Fruit fly (Drosophila melanogaster): ENCODE data around the gene Fum4.

The Fum4 gene

DNA sequence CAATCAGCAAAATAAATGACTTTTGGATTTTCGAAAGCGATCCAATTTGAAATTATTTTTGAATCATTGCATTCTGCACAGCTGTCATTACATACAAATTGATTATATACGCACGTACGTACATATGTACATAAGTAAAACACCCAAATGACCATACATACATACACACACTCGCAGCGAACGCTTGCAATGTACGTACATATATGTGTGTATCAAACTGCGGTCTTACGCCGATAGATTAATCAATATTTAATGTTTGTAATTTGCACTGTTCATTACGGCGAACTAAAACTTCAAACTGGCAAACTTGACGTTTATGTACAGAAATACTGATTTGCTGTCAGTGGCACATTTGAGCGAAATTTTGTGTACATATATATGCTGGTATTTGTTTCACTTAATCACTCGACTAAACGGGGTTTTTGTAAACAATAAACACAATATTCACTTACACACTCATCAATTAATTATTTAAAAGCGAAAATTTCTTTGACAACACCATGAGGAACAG lies 35.0 kb upstream of the Fum4 start:
- peak; percentile 16 for TF ChIP-seq lbe (GFP tag; optimal IDR thresholded peaks at IDR 0.05)
- peak; percentile 10 for TF ChIP-seq CG34376 (GFP tag; optimal IDR thresholded peaks at IDR 0.05)
- peak; percentile 67 for TF ChIP-seq MESR4 (GFP tag; optimal IDR thresholded peaks at IDR 0.05)
- 0 out of 2 replicates have a peak, but pooled peaks have one; percentile 25 for TF ChIP-seq CG32767 (GFP tag; IDR thresholded peaks at IDR 0.05)
- no peak for TF ChIP-seq wor (GFP tag; IDR thresholded peaks at IDR 0.05)
- peak in 1 of 2 experiments; percentile 81 for TF ChIP-seq eve (GFP tag; optimal IDR thresholded peaks at IDR 0.05)
- TF ChIP-seq cg (GFP tag; optimal IDR thresholded peaks at IDR 0.05), result peak; percentile 72
- peak; percentile 14 for TF ChIP-seq sens (GFP tag)
- peak; percentile 42 for TF ChIP-seq nerfin-1 (tag; optimal IDR thresholded peaks at IDR 0.05)
- no peak for TF ChIP-seq HmgD (GFP tag; optimal IDR thresholded peaks at IDR 0.05)
- TF ChIP-seq CoRest (tag; optimal IDR thresholded peaks at IDR 0.05), result no peak

DNA sequence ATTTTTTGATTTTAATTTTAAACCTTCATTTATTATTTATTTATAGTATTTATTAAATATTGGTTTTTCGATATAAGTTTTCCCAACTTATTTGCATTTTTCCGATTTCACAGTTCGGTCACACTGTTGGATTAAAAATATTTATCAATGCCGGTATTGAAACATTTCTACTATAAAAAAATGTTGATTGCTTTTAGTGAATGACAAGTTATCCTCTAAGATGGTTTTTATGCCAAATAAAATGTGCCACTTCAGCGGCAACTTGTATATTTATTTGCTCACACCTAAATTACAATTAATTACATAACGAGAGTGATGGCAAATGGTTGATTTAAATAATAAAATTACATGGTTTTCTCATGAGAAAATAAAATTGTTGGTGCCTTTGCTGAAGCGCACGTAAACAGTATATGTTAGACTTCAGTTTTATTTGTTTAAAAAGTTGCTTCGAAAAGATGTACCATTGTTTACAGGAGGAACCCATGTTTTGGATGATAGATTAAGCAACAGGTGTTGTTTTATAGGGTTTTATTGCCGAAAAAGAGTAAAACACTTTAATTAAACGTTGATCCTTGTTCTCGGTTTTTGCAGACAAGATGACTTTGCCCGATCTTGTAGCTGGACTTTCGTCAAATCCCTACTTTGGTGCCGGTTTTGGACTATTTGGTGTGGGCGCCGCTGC lies 31.4 kb upstream of the Fum4 start, which contains the start of gene Bcs1:
TSS of gene Bcs1 (plus strand) at position 108 of the 682 bp plus-strand sequence.
- no peak for TF ChIP-seq CG7928 (GFP tag; optimal IDR thresholded peaks at IDR 0.05)
- TF ChIP-seq YL-1 (GFP tag; optimal IDR thresholded peaks at IDR 0.05), result peak; percentile 26
- TF ChIP-seq CG30020 (tag; optimal IDR thresholded peaks at IDR 0.05), result peak; percentile 69
- no peak for TF ChIP-seq CG15696 (tag; optimal IDR thresholded peaks at IDR 0.05)
- TF ChIP-seq abd-A (tag; optimal IDR thresholded peaks at IDR 0.05), result no peak
- peak; percentile 26 for TF ChIP-seq Dp (GFP tag; optimal IDR thresholded peaks at IDR 0.05)
- TF ChIP-seq CG4328 (GFP tag; optimal IDR thresholded peaks at IDR 0.05), result no peak
- no peak for TF ChIP-seq Sox102F (GFP tag; optimal IDR thresholded peaks at IDR 0.05)
- peak; percentile 48 for TF ChIP-seq trem (tag; optimal IDR thresholded peaks at IDR 0.05)
- peak in 1 of 2 experiments; percentile 69 for TF ChIP-seq eve (GFP tag; optimal IDR thresholded peaks at IDR 0.05)
- TF ChIP-seq lbe (GFP tag; optimal IDR thresholded peaks at IDR 0.05), result peak; percentile 62
- TF ChIP-seq MESR4 (GFP tag; optimal IDR thresholded peaks at IDR 0.05), result peak; percentile 13
- peak; percentile 27 for TF ChIP-seq sd (tag; optimal IDR thresholded peaks at IDR 0.05)
- peak; percentile 45 for TF ChIP-seq CG9797 (GFP tag; optimal IDR thresholded peaks at IDR 0.05)
- no peak for TF ChIP-seq Hmx (GFP tag; optimal IDR thresholded peaks at IDR 0.05)
- peak; percentile 91 for TF ChIP-seq kah (GFP tag; optimal IDR thresholded peaks at IDR 0.05)
- no peak for TF ChIP-seq CG33557 (GFP tag; optimal IDR thresholded peaks at IDR 0.05)
- no peak for TF ChIP-seq CG33213 (GFP tag; optimal IDR thresholded peaks at IDR 0.05)
- no peak for TF ChIP-seq CG1233 (GFP tag; optimal IDR thresholded peaks at IDR 0.05)
- TF ChIP-seq CG14710 (tag; optimal IDR thresholded peaks at IDR 0.05), result peak; percentile 15
- no peak for TF ChIP-seq Asciz (GFP tag; optimal IDR thresholded peaks at IDR 0.05)
- no peak for TF ChIP-seq h (optimal IDR thresholded peaks at IDR 0.05)
- TF ChIP-seq dan (GFP tag; IDR thresholded peaks at IDR 0.05), result no peak
- TF ChIP-seq nerfin-1 (tag; optimal IDR thresholded peaks at IDR 0.05), result peak; percentile 21
- no peak for TF ChIP-seq chif (GFP tag; optimal IDR thresholded peaks at IDR 0.05)
- peak; percentile 24 for TF ChIP-seq stwl (tag; optimal IDR thresholded peaks at IDR 0.05)
- TF ChIP-seq Pdp1 (GFP tag; optimal IDR thresholded peaks at IDR 0.05), result peak in 1 of 2 experiments; percentile 95
- peak; percentile 9 for TF ChIP-seq CG10267 (tag; optimal IDR thresholded peaks at IDR 0.05)
- peak; percentile 15 for TF ChIP-seq CG15601 (tag; optimal IDR thresholded peaks at IDR 0.05)
- TF ChIP-seq Oaz (GFP tag; IDR thresholded peaks at IDR 0.05), result no peak
- peak; percentile 57 for TF ChIP-seq gfzf (GFP tag; optimal IDR thresholded peaks at IDR 0.05)
- TF ChIP-seq pzg (GFP tag; optimal IDR thresholded peaks at IDR 0.05), result peak; percentile 25
- TF ChIP-seq CG4617 (GFP tag; optimal IDR thresholded peaks at IDR 0.05; ENCODE audit: borderline replicate concordance), result peak; percentile 8
- peak; percentile 19 for TF ChIP-seq CG2712 (tag; optimal IDR thresholded peaks at IDR 0.05)
- TF ChIP-seq scrt (GFP tag; optimal IDR thresholded peaks at IDR 0.05), result peak; percentile 15

Data from whole organism, embryonic.